Fruit fly (Drosophila melanogaster): ENCODE measurements around the gene CG4789.
A peak's percentile ranks its signal among the peaks of the same experiment; 100 is the strongest.

CG4789 gene

DNA sequence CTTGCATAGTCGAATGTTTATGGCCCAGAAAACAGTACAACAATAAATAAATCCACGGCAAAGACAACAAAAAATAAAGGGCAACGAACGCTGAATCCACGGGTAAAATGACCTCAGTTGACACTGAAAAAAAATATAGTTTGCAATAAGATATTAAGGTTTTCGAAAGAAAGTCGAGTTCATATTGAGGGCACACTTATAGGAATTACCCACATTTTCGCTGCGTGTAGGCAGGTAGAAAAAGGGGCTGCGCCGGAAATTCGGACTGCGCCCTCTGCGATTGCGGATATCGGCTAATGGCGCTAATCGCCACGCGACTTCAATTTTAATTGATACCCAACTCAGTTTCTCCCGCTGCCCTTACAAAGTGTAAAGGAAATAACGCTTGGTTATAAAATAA lies 7.9 kb downstream of the CG4789 start (continued):
- TF ChIP-seq yki (optimal IDR thresholded peaks at IDR 0.05) (no peak), CG4424 (GFP tag; optimal IDR thresholded peaks at IDR 0.05) (no peak), CG7987 (GFP tag; optimal IDR thresholded peaks at IDR 0.05) (no peak), zfh2 (GFP tag; optimal IDR thresholded peaks at IDR 0.05) (no peak), BtbVII (GFP tag; optimal IDR thresholded peaks at IDR 0.05) (no peak), CG10543 (GFP tag; optimal IDR thresholded peaks at IDR 0.05) (no peak), Side (GFP tag; optimal IDR thresholded peaks at IDR 0.05) (no peak), sr (GFP tag; IDR thresholded peaks at IDR 0.05) (no peak), CG10431 (GFP tag; optimal IDR thresholded peaks at IDR 0.05) (no peak), hkb (optimal IDR thresholded peaks at IDR 0.05) (no peak), hkb (GFP tag; IDR thresholded peaks at IDR 0.05) (no peak), Hey (tag; optimal IDR thresholded peaks at IDR 0.05) (no peak), CG8944 (GFP tag; optimal IDR thresholded peaks at IDR 0.05) (no peak), gsb-n (tag; optimal IDR thresholded peaks at IDR 0.05) (no peak), shn (GFP tag; optimal IDR thresholded peaks at IDR 0.05) (no peak), lilli (GFP tag; optimal IDR thresholded peaks at IDR 0.05) (peak; percentile 4), Lhr (GFP tag; optimal IDR thresholded peaks at IDR 0.05) (no peak), kni (GFP tag; optimal IDR thresholded peaks at IDR 0.05) (no peak), Oli (tag; optimal IDR thresholded peaks at IDR 0.05) (peak; percentile 5), H2.0 (GFP tag; IDR thresholded peaks at IDR 0.05) (no peak), CG31388 (GFP tag; optimal IDR thresholded peaks at IDR 0.05) (no peak), Bgb (GFP tag; IDR thresholded peaks at IDR 0.05; ENCODE audit: partially characterized antibody) (no peak), PHDP (tag; optimal IDR thresholded peaks at IDR 0.05) (no peak), pzg (GFP tag; optimal IDR thresholded peaks at IDR 0.05) (no peak), pan (optimal IDR thresholded peaks at IDR 0.05) (no peak), pan (GFP tag; optimal IDR thresholded peaks at IDR 0.05 in 1 of 2, IDR thresholded peaks at IDR 0.05 in 1 of 2) (no peak), zf30C (GFP tag; optimal IDR thresholded peaks at IDR 0.05) (peak; percentile 54), CG7357 (GFP tag; IDR thresholded peaks at IDR 0.05) (no peak), pho (GFP tag; optimal IDR thresholded peaks at IDR 0.05) (no peak), CG1602 (GFP tag; optimal IDR thresholded peaks at IDR 0.05) (no peak), Dad (GFP tag; optimal IDR thresholded peaks at IDR 0.05) (no peak), CG11560 (tag; IDR thresholded peaks at IDR 0.05) (no peak), CG17328 (GFP tag; IDR thresholded peaks at IDR 0.05) (no peak), CG10462 (GFP tag; optimal IDR thresholded peaks at IDR 0.05) (no peak), Rx (GFP tag; IDR thresholded peaks at IDR 0.05) (peak; percentile 23; the same call in 1 of the 2 replicates), dmrt99B (tag; optimal IDR thresholded peaks at IDR 0.05) (peak; percentile 24), ci (GFP tag; IDR thresholded peaks at IDR 0.05) (no peak), hb (GFP tag; IDR thresholded peaks at IDR 0.05; ENCODE audit: partially characterized antibody) (no peak), row (GFP tag; IDR thresholded peaks at IDR 0.05) (peak; percentile 27; the same call in 1 of the 3 replicates), CG4820 (GFP tag; optimal IDR thresholded peaks at IDR 0.05) (no peak), Ravus (GFP tag; IDR thresholded peaks at IDR 0.05) (no peak), Med (GFP tag) (peak; percentile 75), CG4707 (GFP tag; optimal IDR thresholded peaks at IDR 0.05) (no peak), H15 (GFP tag; IDR thresholded peaks at IDR 0.05) (0 out of 3 replicates have a peak, but pooled peaks have one; percentile 13), CG16813 (GFP tag; IDR thresholded peaks at IDR 0.05; ENCODE audit: partially characterized antibody) (no peak), kah (GFP tag; optimal IDR thresholded peaks at IDR 0.05) (no peak), CG11504 (tag; optimal IDR thresholded peaks at IDR 0.05) (peak; percentile 1), Kr (GFP tag; optimal IDR thresholded peaks at IDR 0.05) (no peak), Mad (GFP tag; optimal IDR thresholded peaks at IDR 0.05) (no peak), CG14441 (GFP tag; IDR thresholded peaks at IDR 0.05) (peak; percentile 20; the same call in 1 of the 2 replicates), C15 (GFP tag; IDR thresholded peaks at IDR 0.05) (no peak), Aef1 (GFP tag; IDR thresholded peaks at IDR 0.05) (no peak), CG12071 (GFP tag; optimal IDR thresholded peaks at IDR 0.05) (no peak)

Measured in whole organism, embryonic.